Fruit fly (Drosophila melanogaster) whole organism: ENCODE data around the gene Reph.

Source experiments
- EcR ChIP-seq, 2 experiments: fragments of >200 bp; optimal IDR thresholded peaks; 2 replicates each; lab custom pipeline; 2017; ENCODE audit warnings: missing biosample characterization in 2 of 2, missing genetic modification characterization in 2 of 2, missing genetic modification reagents in 2 of 2
- pan ChIP-seq: fragments of >200 bp; optimal IDR thresholded peaks from 2 replicates; lab custom pipeline; 2017
- psq ChIP-seq: fragments of >200 bp; optimal IDR thresholded peaks from 2 replicates; lab custom pipeline; 2017
- usp ChIP-seq: fragments of >200 bp; optimal IDR thresholded peaks from 2 replicates; lab custom pipeline; 2017; ENCODE audit warnings: missing biosample characterization, missing genetic modification characterization, mixed read lengths

- TF ChIP-seq pan (no peak), usp (no peak), EcR (GFP tag; optimal IDR thresholded peaks at IDR 0.05; lab: Kevin White, UChicago) (no peak), psq (lab: Kevin White, UChicago) (no peak)
Measured at dm6 chr2L:3776614-3777196, 26.6 kb upstream of the Reph start.
